Worm (Caenorhabditis elegans) whole organism, dauer: ENCODE measurements around the gene C55A1.4.
"Not testable (repeated sequence)": the region's sequence is repeated elsewhere in the genome, so short reads cannot be mapped to it uniquely, and the experiment has no call there.

Source experiments
- unc-62 ChIP-seq: sonication (generic microtip); optimal IDR thresholded peaks from 2 replicates; lab custom pipeline; 2017; ENCODE audit warnings: missing biosample characterization, missing genetic modification reagents, missing genetic modification characterization

Gene C55A1.4

DNA sequence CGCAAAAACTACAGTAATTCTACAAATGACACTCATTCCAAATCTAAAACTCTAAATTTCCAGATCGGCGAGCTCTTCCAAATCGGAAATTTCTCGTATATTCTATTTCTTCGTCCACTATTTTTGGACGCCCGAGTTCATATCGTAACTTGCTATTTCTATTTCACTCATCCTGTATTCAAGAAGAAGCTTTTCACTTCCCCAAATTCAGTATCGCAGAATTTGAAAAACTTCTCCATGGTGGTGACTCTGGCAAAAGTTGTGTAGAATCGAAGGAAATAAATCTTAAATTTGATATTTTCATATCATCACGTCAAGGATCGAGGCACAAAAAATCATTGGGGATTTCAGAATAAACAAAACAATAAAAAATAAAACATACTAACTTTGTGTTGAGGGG, 9.1 kb upstream of the C55A1.4 start:
- no peak for TF ChIP-seq unc-62 (GFP tag; lab: Kevin White, UChicago)

- TF ChIP-seq unc-62 (GFP tag; lab: Kevin White, UChicago), result no peak
Measured at ce11 chrV:15650167-15650566, 7.1 kb upstream of the C55A1.4 start, which contains the start of gene sru-42. sru-42 (plus strand) TSS chrV:15650467.

- not testable (repeated sequence) for TF ChIP-seq unc-62 (GFP tag; lab: Kevin White, UChicago)
Measured at ce11 chrV:15647536-15648085, 4.5 kb upstream of the C55A1.4 start, which contains the start of the genes C55A1.7 and C55A1.6. C55A1.7 (minus strand) TSS chrV:15647636. C55A1.6 (plus strand) TSS chrV:15648035.

- no peak for TF ChIP-seq unc-62 (GFP tag; lab: Kevin White, UChicago)
Measured at ce11 chrV:15644575-15644974, 1.5 kb upstream of the C55A1.4 start, which contains the start of gene str-23. str-23 (plus strand) TSS chrV:15644875.

- TF ChIP-seq unc-62 (GFP tag; lab: Kevin White, UChicago), result no peak
Measured at ce11 chrV:15638853-15639252, 4.2 kb downstream of the C55A1.4 start, which contains the start of gene srz-44. srz-44 (minus strand) TSS chrV:15638953.

DNA sequence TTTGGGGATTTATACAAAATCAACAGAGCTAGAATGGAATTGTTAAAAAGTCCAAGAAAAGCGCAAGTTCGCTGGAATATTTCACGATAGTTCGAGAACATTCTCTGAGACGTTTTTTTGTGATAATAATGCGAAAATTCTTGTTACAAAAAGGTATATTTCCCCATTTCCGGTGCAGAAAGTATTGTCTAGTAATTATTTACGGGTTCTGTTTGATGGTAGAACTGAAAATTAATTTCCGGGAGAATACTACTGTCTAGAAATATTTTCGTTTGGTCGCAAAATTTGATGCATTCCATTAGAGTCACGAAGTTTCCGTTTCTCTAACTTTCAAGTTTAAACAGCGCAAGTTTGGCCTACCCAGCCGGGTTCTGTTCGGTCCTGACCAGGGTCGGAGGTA, 13.5 kb downstream of the C55A1.4 start, which contains the start of gene str-248:
Gene str-248 (minus strand): TSS at position 101 of the 400 bp plus-strand sequence.
- no peak for TF ChIP-seq unc-62 (GFP tag; lab: Kevin White, UChicago)

DNA sequence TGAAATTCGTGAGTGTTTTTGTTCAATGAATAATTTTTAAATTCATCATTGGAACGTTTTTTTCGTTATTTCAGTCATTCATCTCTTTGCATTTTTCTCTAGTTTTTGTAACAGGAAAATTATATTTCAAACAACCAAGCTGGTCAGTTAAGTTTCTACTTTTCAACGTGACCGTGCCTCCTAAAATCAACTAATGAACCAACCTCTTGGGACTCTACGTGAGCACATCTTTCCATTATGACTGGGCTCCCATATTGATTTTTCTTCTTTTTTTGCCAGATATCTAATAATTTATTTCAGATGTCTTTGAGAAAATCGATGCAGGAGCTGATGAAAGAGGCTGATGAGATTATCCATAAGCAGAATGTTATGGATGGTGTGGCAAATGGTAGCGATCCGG, 17.5 kb downstream of the C55A1.4 start, which contains the start of gene C55A1.11:
Gene C55A1.11 (plus strand): TSS at position 301 of the 400 bp plus-strand sequence.
- no peak for TF ChIP-seq unc-62 (GFP tag; lab: Kevin White, UChicago)

- no peak for TF ChIP-seq unc-62 (GFP tag; lab: Kevin White, UChicago)
Measured at ce11 chrV:15621518-15621917, 21.6 kb downstream of the C55A1.4 start, which contains the start of gene C55A1.1. C55A1.1 (plus strand) TSS chrV:15621818.

ce11 chrV:15614534-15614933, 28.6 kb downstream of the C55A1.4 start:
- TF ChIP-seq unc-62 (GFP tag; lab: Kevin White, UChicago), result no peak

- no peak for TF ChIP-seq unc-62 (GFP tag; lab: Kevin White, UChicago)
Measured at ce11 chrV:15612886-15613285, 30.2 kb downstream of the C55A1.4 start, which contains the start of gene str-263. str-263 (plus strand) TSS chrV:15613186.

ce11 chrV:15610350-15610940, 32.6 kb downstream of the C55A1.4 start, which contains the start of the genes fbxa-153 and str-12:
fbxa-153 (minus strand) TSS chrV:15610384.
str-12 (plus strand) TSS chrV:15610890.
- TF ChIP-seq unc-62 (GFP tag; lab: Kevin White, UChicago), result no peak

- no peak for TF ChIP-seq unc-62 (GFP tag; lab: Kevin White, UChicago)
Measured at ce11 chrV:15605045-15605444, 38.0 kb downstream of the C55A1.4 start, which contains the start of gene fbxa-154. fbxa-154 (minus strand) TSS chrV:15605145.

ce11 chrV:15602253-15602652, 40.8 kb downstream of the C55A1.4 start, which contains the start of gene fbxa-152:
fbxa-152 (minus strand) TSS chrV:15602353.
- no peak for TF ChIP-seq unc-62 (GFP tag; lab: Kevin White, UChicago)

ce11 chrV:15599762-15600161, 43.3 kb downstream of the C55A1.4 start, which contains the start of gene B0391.14:
B0391.14 (minus strand) TSS chrV:15599862.
- TF ChIP-seq unc-62 (GFP tag; lab: Kevin White, UChicago), result not testable (repeated sequence)

DNA sequence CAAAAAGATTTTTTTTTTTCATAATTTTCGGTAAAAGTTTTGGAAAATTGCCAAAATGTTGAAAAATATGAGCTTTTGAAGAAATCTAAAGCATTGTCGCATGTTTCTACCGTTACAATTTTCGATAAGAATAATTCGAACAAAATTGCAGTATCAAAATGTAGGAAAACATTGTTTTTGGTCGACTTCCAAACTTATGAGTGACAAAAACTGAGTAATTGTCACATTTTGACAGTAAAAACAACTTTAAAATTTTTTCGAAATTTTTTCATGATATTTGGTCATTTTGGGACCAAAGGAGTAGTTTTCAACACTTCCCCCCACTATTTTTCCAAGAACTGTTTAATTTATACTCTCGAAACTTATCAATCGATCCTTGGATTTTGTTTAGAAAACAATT, 48.5 kb downstream of the C55A1.4 start, which contains the start of gene fbxa-139:
Gene fbxa-139 (minus strand): TSS at position 101 of the 400 bp plus-strand sequence.
- TF ChIP-seq unc-62 (GFP tag; lab: Kevin White, UChicago), result no peak
